Fruit fly (Drosophila melanogaster) whole organism, prepupa: ENCODE measurements around the gene CG14966.

Source experiments
- CG10669 ChIP-seq: fragments of 200-800 bp; sonication (Bioruptor generic); optimal IDR thresholded peaks from 3 replicates; lab custom pipeline; 2018; ENCODE audit warnings: missing biosample characterization, mild to moderate bottlenecking, missing genetic modification characterization, moderate library complexity
- CG11294 ChIP-seq: fragments of 200-800 bp; sonication (Bioruptor generic); IDR thresholded peaks from 2 replicates; pipeline ENCODE4 v1.3.6; 2022; ENCODE audit warnings: missing biosample characterization, missing genetic modification characterization
- CG11762 ChIP-seq: fragments of 200-800 bp; sonication (Bioruptor generic); optimal IDR thresholded peaks from 3 replicates; lab custom pipeline; 2016; ENCODE audit warnings: missing biosample characterization, missing genetic modification characterization; ENCODE audit not compliant: insufficient read depth
- CG11902 ChIP-seq: fragments of 200-800 bp; sonication (Bioruptor generic); optimal IDR thresholded peaks from 3 replicates; lab custom pipeline; 2016; ENCODE audit warnings: missing biosample characterization, missing genetic modification characterization
- CG15336 ChIP-seq: fragments of 200-800 bp; sonication (Bioruptor generic); IDR thresholded peaks from 2 replicates; pipeline ENCODE4 v1.3.6; 2022; ENCODE audit warnings: missing biosample characterization, missing genetic modification characterization
- CG16779 ChIP-seq: fragments of 200-800 bp; sonication (Bioruptor generic); optimal IDR thresholded peaks from 3 replicates; lab custom pipeline; 2017; ENCODE audit warnings: missing biosample characterization, mild to moderate bottlenecking, missing genetic modification characterization
- CG31627 ChIP-seq: fragments of 200-800 bp; sonication (Bioruptor generic); optimal IDR thresholded peaks from 3 replicates; lab custom pipeline; 2016; ENCODE audit warnings: missing biosample characterization, missing genetic modification characterization
- CG32006 ChIP-seq: fragments of 200-800 bp; sonication (Bioruptor generic); optimal IDR thresholded peaks from 3 replicates; lab custom pipeline; 2017; ENCODE audit warnings: missing biosample characterization, mild to moderate bottlenecking, missing genetic modification characterization
- CG34406 ChIP-seq: fragments of 200-800 bp; sonication (Bioruptor generic); optimal IDR thresholded peaks from 3 replicates; lab custom pipeline; 2016; ENCODE audit warnings: missing biosample characterization, missing genetic modification characterization
- CG6163 ChIP-seq: fragments of 200-800 bp; sonication (Bioruptor generic); IDR thresholded peaks from 3 replicates; pipeline ENCODE4 v1.3.6; 2022; ENCODE audit warnings: missing biosample characterization, missing genetic modification characterization
- CG6276 ChIP-seq: fragments of 200-800 bp; sonication (Bioruptor generic); optimal IDR thresholded peaks from 2 replicates; lab custom pipeline; 2017; ENCODE audit warnings: missing biosample characterization, mild to moderate bottlenecking, missing genetic modification characterization
- CG6808 ChIP-seq: fragments of 200-800 bp; sonication (Bioruptor generic); optimal IDR thresholded peaks from 3 replicates; lab custom pipeline; 2017; ENCODE audit warnings: missing biosample characterization, missing genetic modification characterization, mild to moderate bottlenecking, moderate library complexity, missing genetic modification reagents
- CG6854 ChIP-seq: fragments of 200-800 bp; sonication (Bioruptor generic); optimal IDR thresholded peaks from 2 replicates; lab custom pipeline; 2017; ENCODE audit warnings: missing biosample characterization, mild to moderate bottlenecking, missing genetic modification characterization
- CG8119 ChIP-seq: fragments of 200-800 bp; sonication (Bioruptor generic); IDR thresholded peaks from 3 replicates; pipeline ENCODE4 v1.3.6; 2022; ENCODE audit warnings: missing biosample characterization, missing genetic modification characterization
- CG8319 ChIP-seq: fragments of 200-800 bp; sonication (Bioruptor generic); optimal IDR thresholded peaks from 3 replicates; lab custom pipeline; 2016; ENCODE audit warnings: missing biosample characterization, missing genetic modification characterization
- CG8632 ChIP-seq: fragments of 200-800 bp; sonication (Bioruptor generic); optimal IDR thresholded peaks from 3 replicates; lab custom pipeline; 2016; ENCODE audit warnings: missing biosample characterization, missing genetic modification characterization
- CG9139 ChIP-seq: fragments of 200-800 bp; sonication (Bioruptor generic); optimal IDR thresholded peaks from 3 replicates; lab custom pipeline; 2017; ENCODE audit warnings: missing biosample characterization, mild to moderate bottlenecking, missing genetic modification characterization
- Eip75B ChIP-seq: fragments of 200-800 bp; sonication (Bioruptor generic); optimal IDR thresholded peaks from 3 replicates; lab custom pipeline; 2016; ENCODE audit warnings: missing biosample characterization, missing genetic modification characterization
- Eip78C ChIP-seq: fragments of 200-800 bp; sonication (Bioruptor generic); peaks from one replicate; lab custom pipeline; 2016; ENCODE audit warnings: missing biosample characterization, missing genetic modification characterization
- Ets21C ChIP-seq: fragments of 200-800 bp; sonication (Bioruptor generic); optimal IDR thresholded peaks from 3 replicates; lab custom pipeline; 2016; ENCODE audit warnings: missing biosample characterization, missing genetic modification characterization
- Ets96B ChIP-seq: fragments of 200-800 bp; optimal IDR thresholded peaks from 2 replicates; lab custom pipeline; 2019; ENCODE audit warnings: missing biosample characterization, mild to moderate bottlenecking, missing genetic modification characterization, moderate library complexity
- Gug ChIP-seq: fragments of 200-800 bp; sonication (Bioruptor generic); IDR thresholded peaks from 2 replicates; pipeline ENCODE4 v1.3.6; 2022; ENCODE audit warnings: missing biosample characterization, missing genetic modification characterization
- Hr38 ChIP-seq: sonication (Bioruptor generic); optimal IDR thresholded peaks from 2 replicates; lab custom pipeline; 2016; ENCODE audit warnings: missing biosample characterization, missing genetic modification characterization
- Hr39 ChIP-seq: fragments of 200-800 bp; sonication (Bioruptor generic); optimal IDR thresholded peaks from 2 replicates; lab custom pipeline; 2016; ENCODE audit warnings: missing biosample characterization, missing genetic modification characterization
- Hr4 ChIP-seq: fragments of 200-800 bp; sonication (Bioruptor generic); optimal IDR thresholded peaks from 3 replicates; lab custom pipeline; 2016; ENCODE audit warnings: missing biosample characterization, missing genetic modification characterization
- Lpt ChIP-seq: fragments of 200-800 bp; sonication (Bioruptor generic); optimal IDR thresholded peaks from 3 replicates; lab custom pipeline; 2016; ENCODE audit warnings: missing biosample characterization, missing genetic modification characterization
- Met ChIP-seq: fragments of 200-800 bp; sonication (Bioruptor generic); optimal IDR thresholded peaks from 3 replicates; lab custom pipeline; 2016; ENCODE audit warnings: missing biosample characterization, missing genetic modification characterization
- OdsH ChIP-seq: fragments of 200-800 bp; sonication (Bioruptor generic); optimal IDR thresholded peaks from 3 replicates; lab custom pipeline; 2016; ENCODE audit warnings: missing biosample characterization, missing genetic modification characterization
- Sox102F ChIP-seq: fragments of 200-800 bp; sonication (Bioruptor generic); optimal IDR thresholded peaks from 2 replicates; lab custom pipeline; 2016; ENCODE audit warnings: missing biosample characterization, mild to moderate bottlenecking, missing genetic modification characterization
- achi ChIP-seq: fragments of 200-800 bp; sonication (Bioruptor generic); optimal IDR thresholded peaks from 3 replicates; lab custom pipeline; 2016; ENCODE audit warnings: missing biosample characterization, missing genetic modification characterization
- acj6 ChIP-seq: fragments of 200-800 bp; sonication (Bioruptor generic); optimal IDR thresholded peaks from 3 replicates; lab custom pipeline; 2016; ENCODE audit warnings: missing biosample characterization, missing genetic modification characterization
- cyc ChIP-seq: fragments of 200-800 bp; sonication (Bioruptor generic); optimal IDR thresholded peaks from 3 replicates; lab custom pipeline; 2016; ENCODE audit warnings: missing biosample characterization, missing genetic modification characterization
- dac ChIP-seq: fragments of 200-800 bp; sonication (Bioruptor generic); optimal IDR thresholded peaks from 2 replicates; lab custom pipeline; 2017; ENCODE audit warnings: missing biosample characterization, mild to moderate bottlenecking, missing genetic modification characterization
- dsx ChIP-seq: fragments of 200-800 bp; optimal IDR thresholded peaks from 3 replicates; lab custom pipeline; 2019; ENCODE audit warnings: missing biosample characterization, mild to moderate bottlenecking, missing genetic modification characterization, moderate library complexity; ENCODE audit not compliant: poor library complexity, severe bottlenecking
- eg ChIP-seq: fragments of 200-800 bp; sonication (Bioruptor generic); IDR thresholded peaks from 3 replicates; pipeline ENCODE4 v1.3.6; 2022; ENCODE audit warnings: missing biosample characterization, missing genetic modification characterization
- esn ChIP-seq: fragments of 200-800 bp; sonication (Bioruptor generic); optimal IDR thresholded peaks from 2 replicates; lab custom pipeline; 2016; ENCODE audit warnings: missing biosample characterization, mild to moderate bottlenecking, missing genetic modification characterization, moderate library complexity
- fd59A ChIP-seq: fragments of 200-800 bp; sonication (Bioruptor generic); optimal IDR thresholded peaks from 2 replicates; lab custom pipeline; 2017; ENCODE audit warnings: missing biosample characterization, mild to moderate bottlenecking, missing genetic modification characterization, missing genetic modification reagents
- fd85E ChIP-seq: fragments of 200-800 bp; sonication (Bioruptor generic); optimal IDR thresholded peaks from 3 replicates; lab custom pipeline; 2016; ENCODE audit warnings: missing biosample characterization, missing genetic modification characterization
- fkh ChIP-seq: fragments of 200-800 bp; sonication (Bioruptor generic); optimal IDR thresholded peaks from 3 replicates; lab custom pipeline; 2017; ENCODE audit warnings: missing biosample characterization, mild to moderate bottlenecking, missing genetic modification characterization, moderate library complexity
- lz ChIP-seq: fragments of 200-800 bp; sonication (Bioruptor generic); optimal IDR thresholded peaks from 3 replicates; lab custom pipeline; 2016; ENCODE audit warnings: missing biosample characterization, missing genetic modification characterization
- net ChIP-seq: fragments of 200-800 bp; sonication (Bioruptor generic); optimal IDR thresholded peaks from 3 replicates; lab custom pipeline; 2016; ENCODE audit warnings: missing biosample characterization, missing genetic modification characterization
- pdm3 ChIP-seq: fragments of 200-800 bp; sonication (Bioruptor generic); optimal IDR thresholded peaks from 3 replicates; lab custom pipeline; 2016; ENCODE audit warnings: missing biosample characterization, missing genetic modification characterization
- spab ChIP-seq: fragments of 200-800 bp; sonication (Bioruptor generic); optimal IDR thresholded peaks from 2 replicates; lab custom pipeline; 2017; ENCODE audit warnings: missing biosample characterization, mild to moderate bottlenecking, missing genetic modification characterization, missing genetic modification reagents
- ss ChIP-seq, 2 experiments: fragments of 200-800 bp; sonication (Bioruptor generic); optimal IDR thresholded peaks; 2 replicates in 1 of 2; 3 replicates in 1 of 2; lab custom pipeline; 2017 to 2018; ENCODE audit warnings: mild to moderate bottlenecking in 2 of 2, missing biosample characterization in 2 of 2, missing genetic modification characterization in 2 of 2, moderate library complexity in 1 of 2
- svp ChIP-seq: fragments of 200-800 bp; sonication (Bioruptor generic); peaks from one replicate; lab custom pipeline; 2016; ENCODE audit warnings: missing biosample characterization, missing genetic modification characterization
- topi ChIP-seq: fragments of 200-800 bp; sonication (Bioruptor generic); optimal IDR thresholded peaks from 3 replicates; lab custom pipeline; 2016; ENCODE audit warnings: missing biosample characterization, missing genetic modification characterization
- vri ChIP-seq: fragments of 200-800 bp; sonication (Bioruptor generic); optimal IDR thresholded peaks from 3 replicates; lab custom pipeline; 2016; ENCODE audit warnings: missing biosample characterization, mild to moderate bottlenecking, missing genetic modification characterization

The CG14966 gene

DNA sequence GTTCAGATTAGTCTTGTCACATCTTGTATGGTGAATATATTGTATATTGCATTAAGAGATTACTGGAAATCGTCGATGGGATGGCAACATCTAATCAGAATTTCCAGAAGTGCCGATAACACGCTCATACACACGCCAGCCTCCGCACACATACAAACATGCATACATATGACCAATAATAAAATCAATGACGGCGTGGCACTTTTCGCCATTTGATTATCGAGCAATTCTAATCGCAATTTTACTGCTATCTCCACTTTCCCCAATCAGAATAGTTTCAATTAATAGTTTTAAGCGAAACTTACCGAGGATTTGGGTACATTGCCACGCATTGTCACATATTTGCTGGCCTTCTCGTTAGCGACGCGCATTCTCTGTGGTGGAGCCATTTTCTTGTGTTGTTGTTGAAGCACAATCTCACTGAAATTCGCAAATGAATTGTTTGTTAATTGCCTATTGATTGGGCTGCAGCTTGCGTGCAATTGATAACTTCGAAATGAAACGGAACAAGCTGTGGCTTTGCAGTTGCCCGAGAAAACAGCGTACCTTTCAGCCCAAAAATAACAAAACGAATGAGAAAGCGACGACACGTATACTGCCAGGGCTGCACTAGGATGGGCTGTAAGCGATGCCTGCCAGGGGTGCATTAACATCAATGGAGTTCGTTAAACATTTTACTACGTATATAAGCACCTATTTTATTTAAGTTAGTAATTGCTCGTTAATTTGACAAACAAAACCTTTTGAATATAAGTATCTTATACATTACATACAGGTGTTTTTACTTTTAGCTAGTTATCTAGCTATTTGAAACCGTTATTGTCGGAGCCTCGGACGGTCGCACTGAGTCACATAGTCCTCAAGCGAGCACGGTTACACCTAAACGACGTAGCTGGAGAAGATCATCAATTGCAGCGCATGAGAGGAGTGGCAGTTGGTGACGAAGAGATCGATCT, 1.3 kb upstream of the CG14966 start, which contains the start of the genes CG32276 and gry (continued):
- no peak for TF ChIP-seq CG9139
- no peak for TF ChIP-seq net (GFP tag; lab: Kevin White, UChicago)
- peak; percentile 65 for TF ChIP-seq CG6163 (GFP tag; lab: Robert Waterston, UW)
- no peak for TF ChIP-seq CG32006 (GFP tag; lab: Kevin White, UChicago)
- TF ChIP-seq CG6276 (GFP tag; lab: Kevin White, UChicago): no peak
- TF ChIP-seq CG34406 (GFP tag; lab: Kevin White, UChicago): peak; percentile 50
- TF ChIP-seq Eip78C (GFP tag; lab: Kevin White, UChicago): no peak
- TF ChIP-seq CG31627 (GFP tag; lab: Kevin White, UChicago): peak; percentile 78
- peak; percentile 73 for TF ChIP-seq acj6 (GFP tag; lab: Kevin White, UChicago)
- TF ChIP-seq Hr38 (GFP tag; lab: Kevin White, UChicago): peak; percentile 0
- TF ChIP-seq CG6808: no peak

DNA sequence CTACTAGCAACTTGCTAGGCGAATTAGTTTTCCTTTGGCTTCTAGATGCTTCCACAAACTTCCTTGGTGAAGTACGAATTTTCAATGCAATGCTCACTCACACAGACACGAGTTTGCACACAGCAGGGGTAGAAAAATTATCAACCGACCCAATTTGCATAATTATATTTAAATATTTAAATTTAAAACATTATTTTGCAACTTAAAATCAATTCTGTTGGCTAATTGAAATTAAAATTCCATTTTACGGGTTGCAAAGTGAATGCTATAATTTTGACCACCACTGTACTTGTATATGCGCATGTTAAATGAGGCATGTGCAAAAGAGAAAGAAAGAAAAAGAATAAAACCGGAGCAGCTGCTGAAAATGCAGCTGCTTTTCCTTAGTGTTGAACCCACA, 3.4 kb downstream of the CG14966 start:
- TF ChIP-seq CG15336 (GFP tag; lab: Robert Waterston, UW) (peak; percentile 99), acj6 (GFP tag; lab: Kevin White, UChicago) (peak; percentile 97), dsx (GFP tag; lab: Kevin White, UChicago) (peak; percentile 93), Hr39 (peak; percentile 92), Eip78C (GFP tag; lab: Kevin White, UChicago) (peak; percentile 98), CG6163 (GFP tag; lab: Robert Waterston, UW) (peak; percentile 99), fd59A (GFP tag; lab: Kevin White, UChicago) (peak; percentile 80), CG9139 (peak; percentile 85), CG11294 (GFP tag; lab: Robert Waterston, UW) (peak; percentile 94), esn (peak; percentile 98), dac (GFP tag; lab: Kevin White, UChicago) (peak; percentile 95), CG8319 (GFP tag; lab: Kevin White, UChicago) (peak; percentile 94), fd85E (GFP tag; lab: Kevin White, UChicago) (peak; percentile 93), Met (GFP tag; lab: Kevin White, UChicago) (peak; percentile 97), Hr4 (GFP tag; lab: Kevin White, UChicago) (peak; percentile 96), spab (GFP tag; lab: Kevin White, UChicago) (peak; percentile 86), CG8632 (GFP tag; lab: Kevin White, UChicago) (peak; percentile 97), cyc (GFP tag; lab: Kevin White, UChicago) (peak; percentile 95), CG8119 (GFP tag; lab: Robert Waterston, UW) (peak; percentile 98), CG32006 (GFP tag; lab: Kevin White, UChicago) (peak; percentile 99), achi (GFP tag; lab: Kevin White, UChicago) (peak; percentile 98), Gug (GFP tag; lab: Robert Waterston, UW) (peak; percentile 98), Lpt (GFP tag; lab: Kevin White, UChicago) (peak; percentile 96), vri (GFP tag; lab: Kevin White, UChicago) (peak; percentile 94), Ets96B (tag; lab: Kevin White, UChicago) (peak; percentile 95), CG6854 (GFP tag; lab: Kevin White, UChicago) (peak; percentile 74), Eip75B (peak; percentile 96), ss (GFP tag; optimal IDR thresholded peaks at IDR 0.05; lab: Kevin White, UChicago) (peak; percentile 69 to 83), pdm3 (GFP tag; lab: Kevin White, UChicago) (peak; percentile 97), OdsH (GFP tag; lab: Kevin White, UChicago) (peak; percentile 98), eg (GFP tag; lab: Robert Waterston, UW) (peak; percentile 99), topi (peak; percentile 96), Sox102F (peak; percentile 97), lz (GFP tag; lab: Kevin White, UChicago) (peak; percentile 92), Ets21C (peak; percentile 82), CG11902 (GFP tag; lab: Kevin White, UChicago) (peak; percentile 93), fkh (GFP tag; lab: Kevin White, UChicago) (peak; percentile 15), CG10669 (GFP tag; lab: Kevin White, UChicago) (peak; percentile 96), svp (GFP tag; lab: Kevin White, UChicago) (peak; percentile 97), CG16779 (peak; percentile 93), CG11762 (peak; percentile 97)
